Fruit fly (Drosophila melanogaster) whole organism, embryonic: ENCODE data around the gene CG10226.

Experiments
- ATbp ChIP-seq: fragments of 200-800 bp; sonication (Bioruptor generic); optimal IDR thresholded peaks from 2 replicates; lab custom pipeline; 2017; ENCODE audit warnings: missing biosample characterization, mild to moderate bottlenecking, missing genetic modification characterization, missing genetic modification reagents
- Aef1 ChIP-seq: fragments of 200-800 bp; sonication (Bioruptor generic); IDR thresholded peaks from 3 replicates; pipeline ENCODE4 v1.3.6; 2022; ENCODE audit warnings: missing biosample characterization, missing genetic modification characterization
- Blimp-1 ChIP-seq: fragments of 200-800 bp; sonication (Bioruptor generic); optimal IDR thresholded peaks from 3 replicates; lab custom pipeline; 2018; ENCODE audit warnings: missing biosample characterization, missing genetic modification characterization, mild to moderate bottlenecking, moderate library complexity, missing genetic modification reagents
- CG10321 ChIP-seq: fragments of 200-800 bp; sonication (Bioruptor generic); IDR thresholded peaks from 2 replicates; pipeline ENCODE4 v1.3.6; 2022; ENCODE audit warnings: missing biosample characterization, missing genetic modification characterization
- CG10366 ChIP-seq: fragments of 200-800 bp; sonication (Bioruptor generic); IDR thresholded peaks from 2 replicates; pipeline ENCODE4 v1.3.6; 2022; ENCODE audit warnings: missing biosample characterization, missing genetic modification characterization
- CG10654 ChIP-seq: fragments of 200-800 bp; sonication (Bioruptor generic); optimal IDR thresholded peaks from 2 replicates; lab custom pipeline; 2016; ENCODE audit warnings: missing biosample characterization, missing genetic modification characterization
- CG11696 ChIP-seq: fragments of 200-800 bp; sonication (Bioruptor generic); IDR thresholded peaks from 2 replicates; pipeline ENCODE4 v1.3.6; 2022; ENCODE audit warnings: missing biosample characterization, missing genetic modification characterization
- CG13296 ChIP-seq: fragments of 200-800 bp; sonication (Bioruptor generic); optimal IDR thresholded peaks from 3 replicates; lab custom pipeline; 2018; ENCODE audit warnings: missing biosample characterization, mild to moderate bottlenecking, missing genetic modification characterization
- CG13775 ChIP-seq: fragments of 200-800 bp; sonication (Bioruptor generic); optimal IDR thresholded peaks from 3 replicates; lab custom pipeline; 2017; ENCODE audit warnings: missing biosample characterization, mild to moderate bottlenecking, missing genetic modification characterization
- CG14860 ChIP-seq: fragments of 200-800 bp; sonication (Bioruptor generic); IDR thresholded peaks from 3 replicates; pipeline ENCODE4 v1.3.6; 2022; ENCODE audit warnings: missing biosample characterization, missing genetic modification characterization; ENCODE audit not compliant: partially characterized antibody
- CG17359 ChIP-seq: fragments of 200-800 bp; sonication (Bioruptor generic); optimal IDR thresholded peaks from 3 replicates; lab custom pipeline; 2018; ENCODE audit warnings: missing biosample characterization, mild to moderate bottlenecking, missing genetic modification characterization, moderate library complexity
- CG17385 ChIP-seq: fragments of 200-800 bp; sonication (Bioruptor generic); optimal IDR thresholded peaks from 3 replicates; lab custom pipeline; 2018; ENCODE audit warnings: missing biosample characterization, mild to moderate bottlenecking, missing genetic modification characterization
- CG17612 ChIP-seq: fragments of 200-800 bp; sonication (Bioruptor generic); IDR thresholded peaks from 2 replicates; pipeline ENCODE4 v1.3.6; 2022; ENCODE audit warnings: missing biosample characterization, missing genetic modification characterization
- CG18476 ChIP-seq: fragments of 200-800 bp; sonication (Bioruptor generic); optimal IDR thresholded peaks from 2 replicates; lab custom pipeline; 2016; ENCODE audit warnings: missing biosample characterization, mild to moderate bottlenecking, missing genetic modification characterization
- CG3065 ChIP-seq: fragments of 200-800 bp; sonication (Bioruptor generic); optimal IDR thresholded peaks from 2 replicates; lab custom pipeline; 2016; ENCODE audit warnings: missing biosample characterization, missing genetic modification characterization
- CG3838 ChIP-seq: fragments of 200-800 bp; sonication (Bioruptor generic); optimal IDR thresholded peaks from 3 replicates; lab custom pipeline; 2016; ENCODE audit warnings: missing biosample characterization, missing genetic modification characterization
- CG4424 ChIP-seq: fragments of 200-800 bp; sonication (Bioruptor generic); optimal IDR thresholded peaks from 3 replicates; lab custom pipeline; 2016; ENCODE audit warnings: missing biosample characterization, missing genetic modification characterization
- CG5953 ChIP-seq: fragments of 200-800 bp; sonication (Bioruptor generic); IDR thresholded peaks from 2 replicates; pipeline ENCODE4 v1.3.6; 2022; ENCODE audit warnings: missing biosample characterization, missing genetic modification characterization
- CG6254 ChIP-seq: fragments of 200-800 bp; sonication (Bioruptor generic); optimal IDR thresholded peaks from 3 replicates; lab custom pipeline; 2017; ENCODE audit warnings: mild to moderate bottlenecking, missing biosample characterization, missing genetic modification reagents, missing genetic modification characterization
- CG6654 ChIP-seq: fragments of 200-800 bp; sonication (Bioruptor generic); optimal IDR thresholded peaks from 2 replicates; lab custom pipeline; 2017; ENCODE audit warnings: missing biosample characterization, mild to moderate bottlenecking, missing genetic modification characterization
- CG7839 ChIP-seq: fragments of 200-800 bp; sonication (Bioruptor generic); optimal IDR thresholded peaks from 3 replicates; lab custom pipeline; 2018; ENCODE audit warnings: missing biosample characterization, mild to moderate bottlenecking, missing genetic modification characterization, moderate library complexity
- CG8944 ChIP-seq: fragments of 200-800 bp; sonication (Bioruptor generic); optimal IDR thresholded peaks from 3 replicates; lab custom pipeline; 2016; ENCODE audit warnings: missing biosample characterization, missing genetic modification characterization
- CTCF ChIP-seq: fragments of 200-800 bp; sonication (Bioruptor generic); optimal IDR thresholded peaks from 2 replicates; lab custom pipeline; 2017; ENCODE audit warnings: missing biosample characterization, mild to moderate bottlenecking, missing genetic modification characterization, moderate library complexity
- Dref ChIP-seq: fragments of 200-800 bp; sonication (Bioruptor generic); IDR thresholded peaks from 2 replicates; pipeline ENCODE4 v1.3.6; 2022; ENCODE audit warnings: missing biosample characterization, missing genetic modification characterization
- Gsc ChIP-seq: fragments of 200-800 bp; sonication (Bioruptor generic); IDR thresholded peaks from 2 replicates; pipeline ENCODE4 v1.3.6; 2022; ENCODE audit warnings: missing biosample characterization, missing genetic modification characterization
- Gug ChIP-seq: fragments of 200-800 bp; sonication (Bioruptor generic); IDR thresholded peaks from 4 replicates; pipeline ENCODE4 v1.3.6; 2022; ENCODE audit warnings: missing biosample characterization, missing genetic modification characterization
- HmgD ChIP-seq: fragments of 200-800 bp; sonication (Bioruptor generic); optimal IDR thresholded peaks from 3 replicates; lab custom pipeline; 2016; ENCODE audit warnings: missing biosample characterization, missing genetic modification characterization
- Hr3 ChIP-seq: fragments of 200-800 bp; sonication (Bioruptor generic); optimal IDR thresholded peaks from 3 replicates; lab custom pipeline; 2016; ENCODE audit warnings: missing biosample characterization, missing genetic modification characterization
- Hsf ChIP-seq: fragments of 200-800 bp; sonication (Bioruptor generic); optimal IDR thresholded peaks from 3 replicates; lab custom pipeline; 2016; ENCODE audit warnings: missing biosample characterization, missing genetic modification characterization
- Max ChIP-seq: fragments of 200-800 bp; sonication (Bioruptor generic); optimal IDR thresholded peaks from 2 replicates; lab custom pipeline; 2016; ENCODE audit warnings: missing biosample characterization, mild to moderate bottlenecking, missing genetic modification characterization
- Neu2 ChIP-seq: fragments of 200-800 bp; sonication (Bioruptor generic); optimal IDR thresholded peaks from 3 replicates; lab custom pipeline; 2016; ENCODE audit warnings: missing biosample characterization, missing genetic modification characterization, borderline replicate concordance
- Sry-β ChIP-seq: fragments of 200-800 bp; sonication (Bioruptor generic); optimal IDR thresholded peaks from 2 replicates; lab custom pipeline; 2018; ENCODE audit warnings: missing biosample characterization, mild to moderate bottlenecking, missing genetic modification characterization, moderate library complexity
- Trl ChIP-seq, 3 experiments: fragments of >200 bp in 2 of 3; fragments of 200-800 bp in 1 of 3; sonication (Bioruptor generic) in 1 of 3; optimal IDR thresholded peaks; 2 replicates in 1 of 3; 3 replicates in 2 of 3; lab custom pipeline; 2016 to 2017; ENCODE audit warnings: missing biosample characterization in 1 of 3, missing genetic modification characterization in 1 of 3
- az2 ChIP-seq: fragments of 200-800 bp; sonication (Bioruptor generic); optimal IDR thresholded peaks from 3 replicates; lab custom pipeline; 2016; ENCODE audit warnings: missing biosample characterization, missing genetic modification characterization
- corto ChIP-seq: fragments of 200-800 bp; sonication (Bioruptor generic); optimal IDR thresholded peaks from 2 replicates; lab custom pipeline; 2016; ENCODE audit warnings: missing biosample characterization, mild to moderate bottlenecking, missing genetic modification characterization, moderate library complexity
- fd102C ChIP-seq: fragments of 200-800 bp; sonication (Bioruptor generic); optimal IDR thresholded peaks from 2 replicates; lab custom pipeline; 2018; ENCODE audit warnings: missing biosample characterization, mild to moderate bottlenecking, missing genetic modification characterization, moderate library complexity
- fd96Cb ChIP-seq: fragments of 200-800 bp; sonication (Bioruptor generic); optimal IDR thresholded peaks from 2 replicates; lab custom pipeline; 2018; ENCODE audit warnings: missing biosample characterization, mild to moderate bottlenecking, missing genetic modification characterization, moderate library complexity
- gcm ChIP-seq: fragments of 200-800 bp; sonication (Bioruptor generic); optimal IDR thresholded peaks from 2 replicates; lab custom pipeline; 2019; ENCODE audit warnings: missing biosample characterization, mild to moderate bottlenecking, missing genetic modification characterization, moderate library complexity
- salm ChIP-seq: fragments of 200-800 bp; sonication (Bioruptor generic); optimal IDR thresholded peaks from 2 replicates; lab custom pipeline; 2018; ENCODE audit warnings: missing biosample characterization, mild to moderate bottlenecking, missing genetic modification characterization
- schlank ChIP-seq: fragments of 200-800 bp; sonication (Bioruptor generic); optimal IDR thresholded peaks from 2 replicates; lab custom pipeline; 2018; ENCODE audit warnings: missing biosample characterization, mild to moderate bottlenecking, missing genetic modification characterization
- sna ChIP-seq: fragments of 200-800 bp; sonication (Bioruptor generic); IDR thresholded peaks from 2 replicates; pipeline ENCODE4 v1.3.6; 2022; ENCODE audit warnings: missing biosample characterization, missing genetic modification characterization; ENCODE audit not compliant: partially characterized antibody
- sr ChIP-seq: fragments of 200-800 bp; sonication (Bioruptor generic); IDR thresholded peaks from 3 replicates; pipeline ENCODE4 v1.3.6; 2022; ENCODE audit warnings: missing biosample characterization, missing genetic modification characterization
- stc ChIP-seq: fragments of 200-800 bp; sonication (Bioruptor generic); IDR thresholded peaks from 2 replicates; pipeline ENCODE4 v1.3.6; 2022; ENCODE audit warnings: missing biosample characterization, missing genetic modification characterization
- sug ChIP-seq: fragments of 200-800 bp; optimal IDR thresholded peaks from 2 replicates; lab custom pipeline; 2019; ENCODE audit warnings: missing biosample characterization, mild to moderate bottlenecking, missing genetic modification characterization, moderate library complexity
- tap ChIP-seq: fragments of 200-800 bp; optimal IDR thresholded peaks from 3 replicates; lab custom pipeline; 2019; ENCODE audit warnings: missing biosample characterization, mild to moderate bottlenecking, missing genetic modification characterization, moderate library complexity
- tin ChIP-seq: fragments of 200-800 bp; sonication (Bioruptor generic); optimal IDR thresholded peaks from 3 replicates; lab custom pipeline; 2016; ENCODE audit warnings: missing biosample characterization, missing genetic modification characterization
- toy ChIP-seq: fragments of 200-800 bp; sonication (Bioruptor generic); IDR thresholded peaks from 2 replicates; pipeline ENCODE4 v1.3.6; 2022; ENCODE audit warnings: missing biosample characterization, missing genetic modification characterization
- tup ChIP-seq: fragments of 200-800 bp; sonication (Bioruptor generic); optimal IDR thresholded peaks from 2 replicates; lab custom pipeline; 2016; ENCODE audit warnings: missing biosample characterization, mild to moderate bottlenecking, missing genetic modification characterization, moderate library complexity
- wek ChIP-seq: fragments of 200-800 bp; sonication (Bioruptor generic); optimal IDR thresholded peaks from 3 replicates; lab custom pipeline; 2018; ENCODE audit warnings: missing biosample characterization, mild to moderate bottlenecking, missing genetic modification characterization, moderate library complexity
- zf30C ChIP-seq: fragments of 200-800 bp; sonication (Bioruptor generic); optimal IDR thresholded peaks from 3 replicates; lab custom pipeline; 2018; ENCODE audit warnings: missing biosample characterization, mild to moderate bottlenecking, missing genetic modification characterization

CG10226 gene

dm6 chr3L:6217806-6218205 lies 22.1 kb downstream of the CG10226 start, which contains the start of gene LanA (continued):
- TF ChIP-seq wek (GFP tag; lab: Kevin White, UChicago) (no peak), Dref (no peak), Blimp-1 (GFP tag; lab: Kevin White, UChicago) (peak; percentile 65), Sry-β (no peak), CG18476 (GFP tag; lab: Kevin White, UChicago) (no peak), sr (GFP tag; lab: Robert Waterston, UW) (no peak; the same call in 2 of the 3 replicates), toy (GFP tag; lab: Robert Waterston, UW) (no peak), schlank (tag; lab: Kevin White, UChicago) (no peak), sug (peak; percentile 26), Gug (GFP tag; lab: Robert Waterston, UW) (no peak), CG6254 (no peak), gcm (no peak), CG4424 (no peak), az2 (GFP tag; lab: Kevin White, UChicago) (no peak), Aef1 (GFP tag; lab: Robert Waterston, UW) (no peak), CG6654 (GFP tag; lab: Kevin White, UChicago) (no peak), CG13296 (GFP tag; lab: Kevin White, UChicago) (no peak), CG10654 (GFP tag; lab: Kevin White, UChicago) (no peak), CG13775 (GFP tag; lab: Kevin White, UChicago) (no peak), tap (tag; lab: Kevin White, UChicago) (no peak)
- TF ChIP-seq, all 482 proteins: peak for 83

dm6 chr3L:6217212-6217611 lies 22.7 kb downstream of the CG10226 start:
- TF ChIP-seq Max (GFP tag; lab: Kevin White, UChicago) (no peak), stc (GFP tag; lab: Robert Waterston, UW) (peak; percentile 74; the same call in 1 of the 2 replicates), CTCF (GFP tag; lab: Kevin White, UChicago) (no peak), fd102C (GFP tag; lab: Kevin White, UChicago) (no peak), az2 (GFP tag; lab: Kevin White, UChicago) (peak; percentile 76), CG17385 (GFP tag; lab: Kevin White, UChicago) (peak; percentile 65), tup (GFP tag; lab: Kevin White, UChicago) (no peak), Neu2 (no peak), corto (GFP tag; lab: Kevin White, UChicago) (no peak), CG17359 (tag; lab: Kevin White, UChicago) (peak; percentile 80), Hr3 (GFP tag; lab: Kevin White, UChicago) (peak; percentile 56), CG5953 (GFP tag; lab: Robert Waterston, UW) (peak; percentile 37; the same call in 1 of the 2 replicates), CG17612 (GFP tag; lab: Robert Waterston, UW) (no peak), tin (GFP tag; lab: Kevin White, UChicago) (peak; percentile 48), CG10321 (peak; percentile 16; the same call in 1 of the 2 replicates), Gsc (GFP tag; lab: Robert Waterston, UW) (no peak), CG7839 (tag; lab: Kevin White, UChicago) (peak; percentile 81), CG13775 (GFP tag; lab: Kevin White, UChicago) (peak; percentile 58), CG3838 (GFP tag; lab: Kevin White, UChicago) (no peak), CG3065 (GFP tag; lab: Kevin White, UChicago) (no peak), Dref (no peak), Hsf (GFP tag; lab: Kevin White, UChicago) (peak; percentile 65), Trl (optimal IDR thresholded peaks at IDR 0.05; lab: Kevin White, UChicago) (no peak), Trl (GFP tag; optimal IDR thresholded peaks at IDR 0.05; lab: Kevin White, UChicago) (peak; percentile 50), HmgD (no peak), CG11696 (no peak), zf30C (GFP tag; lab: Kevin White, UChicago) (peak; percentile 52), ATbp (GFP tag; lab: Kevin White, UChicago) (peak; percentile 50), sna (GFP tag; lab: Robert Waterston, UW) (no peak), CG14860 (no peak), CG8944 (GFP tag; lab: Kevin White, UChicago) (peak; percentile 21), fd96Cb (tag; lab: Kevin White, UChicago) (peak; percentile 80), CG10366 (GFP tag; lab: Robert Waterston, UW) (peak; percentile 71), salm (tag; lab: Kevin White, UChicago) (peak; percentile 61)
